Worm (Caenorhabditis elegans) whole organism, L3 larva: ENCODE data around the gene F42A6.6.

Source experiments
- R02D3.7 ChIP-seq: fragments of 150-350 bp; optimal IDR thresholded peaks from 2 replicates; lab custom pipeline; 2014; ENCODE audit warnings: missing biosample characterization, missing genetic modification characterization
- ZK546.5 ChIP-seq: sonication (generic microtip); optimal IDR thresholded peaks from 2 replicates; lab custom pipeline; 2017; ENCODE audit warnings: missing biosample characterization, missing genetic modification characterization
- aly-2 ChIP-seq: fragments of 150-350 bp; optimal IDR thresholded peaks from 2 replicates; lab custom pipeline; 2014; ENCODE audit warnings: missing biosample characterization, missing genetic modification characterization
- ama-1 ChIP-seq: fragments of 150-350 bp; optimal IDR thresholded peaks from 2 replicates; lab custom pipeline; 2018
- ceh-16 ChIP-seq: sonication (generic microtip); optimal IDR thresholded peaks from 2 replicates; lab custom pipeline; 2017; ENCODE audit warnings: missing biosample characterization, missing genetic modification characterization
- ceh-28 ChIP-seq: fragments of 150-350 bp; optimal IDR thresholded peaks from 2 replicates; lab custom pipeline; 2014; ENCODE audit warnings: missing biosample characterization, missing genetic modification reagents, missing genetic modification characterization
- ceh-82 ChIP-seq: fragments of 150-350 bp; optimal IDR thresholded peaks from 2 replicates; lab custom pipeline; 2014; ENCODE audit warnings: missing biosample characterization, missing genetic modification characterization
- ceh-9 ChIP-seq: sonication (generic microtip); optimal IDR thresholded peaks from 2 replicates; lab custom pipeline; 2018; ENCODE audit warnings: missing biosample characterization, missing genetic modification characterization
- daf-12 ChIP-seq: fragments of 150-350 bp; optimal IDR thresholded peaks from 2 replicates; lab custom pipeline; 2014; ENCODE audit warnings: missing biosample characterization, missing genetic modification reagents, missing genetic modification characterization
- egl-27 ChIP-seq: sonication (generic microtip); optimal IDR thresholded peaks from 4 replicates; lab custom pipeline; 2017; ENCODE audit warnings: missing biosample characterization, missing genetic modification reagents, missing genetic modification characterization
- egl-5 ChIP-seq: fragments of 150-350 bp; optimal IDR thresholded peaks from 2 replicates; lab custom pipeline; 2017; ENCODE audit warnings: missing biosample characterization, missing genetic modification reagents, missing genetic modification characterization, inconsistent platforms
- elt-1 ChIP-seq: fragments of 150-350 bp; optimal IDR thresholded peaks from 2 replicates; lab custom pipeline; 2014; ENCODE audit warnings: missing biosample characterization, missing genetic modification characterization
- elt-2 ChIP-seq: sonication (generic microtip); optimal IDR thresholded peaks from 2 replicates; lab custom pipeline; 2016; ENCODE audit warnings: missing genetic modification reagents, mild to moderate bottlenecking, missing genetic modification characterization, missing compliant biosample characterization
- elt-3 ChIP-seq, 3 experiments: fragments of 150-350 bp in 1 of 3; sonication (generic microtip) in 2 of 3; optimal IDR thresholded peaks; 2 replicates in 2 of 3; 4 replicates in 1 of 3; lab custom pipeline; 2014 to 2017; ENCODE audit warnings: missing biosample characterization in 3 of 3, missing genetic modification characterization in 3 of 3
- eor-1 ChIP-seq, 2 experiments: fragments of 150-350 bp; optimal IDR thresholded peaks; 2 replicates each; lab custom pipeline; 2014 to 2018; ENCODE audit warnings: missing biosample characterization in 2 of 2, missing genetic modification characterization in 2 of 2
- fkh-10 ChIP-seq: sonication (generic microtip); optimal IDR thresholded peaks from 2 replicates; lab custom pipeline; 2017; ENCODE audit warnings: missing biosample characterization, missing genetic modification reagents, missing genetic modification characterization
- fkh-2 ChIP-seq: fragments of 150-350 bp; optimal IDR thresholded peaks from 2 replicates; lab custom pipeline; 2014; ENCODE audit warnings: missing biosample characterization, missing genetic modification reagents, missing genetic modification characterization
- fos-1 ChIP-seq: fragments of 150-350 bp; optimal IDR thresholded peaks from 2 replicates; lab custom pipeline; 2014; ENCODE audit warnings: missing biosample characterization, missing genetic modification characterization
- hmg-11 ChIP-seq: sonication (generic microtip); optimal IDR thresholded peaks from 2 replicates; lab custom pipeline; 2016; ENCODE audit warnings: missing genetic modification characterization, missing compliant biosample characterization
- jun-1 ChIP-seq: fragments of 150-350 bp; optimal IDR thresholded peaks from 2 replicates; lab custom pipeline; 2014; ENCODE audit warnings: missing biosample characterization, missing genetic modification reagents, missing genetic modification characterization
- lin-15B ChIP-seq: fragments of 150-350 bp; optimal IDR thresholded peaks from 2 replicates; lab custom pipeline; 2014; ENCODE audit warnings: missing biosample characterization, missing genetic modification characterization
- lin-39 ChIP-seq: fragments of 150-350 bp; optimal IDR thresholded peaks from 2 replicates; lab custom pipeline; 2018; ENCODE audit warnings: missing biosample characterization, missing genetic modification reagents, missing genetic modification characterization
- lsy-12 ChIP-seq: sonication (generic microtip); optimal IDR thresholded peaks from 2 replicates; lab custom pipeline; 2016; ENCODE audit warnings: mild to moderate bottlenecking, missing genetic modification characterization, missing compliant biosample characterization
- mdl-1 ChIP-seq: fragments of 150-350 bp; optimal IDR thresholded peaks from 2 replicates; lab custom pipeline; 2014; ENCODE audit warnings: missing biosample characterization, missing genetic modification characterization
- mml-1 ChIP-seq: fragments of 150-350 bp; sonication (generic microtip); optimal IDR thresholded peaks from 3 replicates; lab custom pipeline; 2014; ENCODE audit warnings: missing biosample characterization, missing genetic modification characterization
- nfya-1 ChIP-seq: sonication (generic microtip); optimal IDR thresholded peaks from 2 replicates; lab custom pipeline; 2017; ENCODE audit warnings: missing genetic modification characterization, mild to moderate bottlenecking, missing compliant biosample characterization, antibody characterized with exemption, moderate library complexity; ENCODE audit not compliant: insufficient read depth
- nhr-11 ChIP-seq: fragments of 150-350 bp; optimal IDR thresholded peaks from 2 replicates; lab custom pipeline; 2014; ENCODE audit warnings: missing biosample characterization, missing genetic modification characterization
- nhr-12 ChIP-seq: fragments of 150-350 bp; optimal IDR thresholded peaks from 2 replicates; lab custom pipeline; 2014; ENCODE audit warnings: missing biosample characterization, missing genetic modification characterization
- nhr-23 ChIP-seq: fragments of 150-350 bp; optimal IDR thresholded peaks from 2 replicates; lab custom pipeline; 2014; ENCODE audit warnings: missing biosample characterization, missing genetic modification reagents, missing genetic modification characterization
- nhr-237 ChIP-seq: fragments of 150-350 bp; optimal IDR thresholded peaks from 2 replicates; lab custom pipeline; 2014; ENCODE audit warnings: missing biosample characterization, missing genetic modification characterization
- nhr-25 ChIP-seq: sonication (generic microtip); optimal IDR thresholded peaks from 2 replicates; lab custom pipeline; 2017; ENCODE audit warnings: missing biosample characterization, missing genetic modification characterization
- nhr-28 ChIP-seq: fragments of 150-350 bp; optimal IDR thresholded peaks from 2 replicates; lab custom pipeline; 2014; ENCODE audit warnings: missing biosample characterization, missing genetic modification characterization
- nhr-43 ChIP-seq: sonication (generic microtip); optimal IDR thresholded peaks from 2 replicates; lab custom pipeline; 2016; ENCODE audit warnings: mild to moderate bottlenecking, missing genetic modification characterization, missing compliant biosample characterization; ENCODE audit not compliant: poor library complexity, severe bottlenecking
- nhr-67 ChIP-seq: fragments of 150-350 bp; optimal IDR thresholded peaks from 2 replicates; lab custom pipeline; 2014; ENCODE audit warnings: missing biosample characterization, missing genetic modification characterization
- nhr-76 ChIP-seq: fragments of 150-350 bp; sonication (generic microtip); optimal IDR thresholded peaks from 5 replicates; lab custom pipeline; 2014; ENCODE audit warnings: missing biosample characterization, missing genetic modification characterization
- pha-4 ChIP-seq: fragments of 150-350 bp; optimal IDR thresholded peaks from 2 replicates; lab custom pipeline; 2014; ENCODE audit warnings: missing biosample characterization, missing genetic modification reagents, missing genetic modification characterization
- pqm-1 ChIP-seq: fragments of 150-350 bp; optimal IDR thresholded peaks from 2 replicates; lab custom pipeline; 2017; ENCODE audit warnings: missing biosample characterization, missing genetic modification characterization, inconsistent platforms
- sea-2 ChIP-seq: fragments of 150-350 bp; sonication (generic microtip); optimal IDR thresholded peaks from 4 replicates; lab custom pipeline; 2014; ENCODE audit warnings: missing biosample characterization, missing genetic modification reagents, missing genetic modification characterization
- skn-1 ChIP-seq: fragments of 150-350 bp; optimal IDR thresholded peaks from 2 replicates; lab custom pipeline; 2014; ENCODE audit warnings: missing biosample characterization, missing genetic modification characterization
- snpc-4 ChIP-seq: fragments of 150-350 bp; optimal IDR thresholded peaks from 2 replicates; lab custom pipeline; 2014; ENCODE audit warnings: missing biosample characterization, missing genetic modification characterization
- tbx-2 ChIP-seq: sonication (generic microtip); optimal IDR thresholded peaks from 2 replicates; lab custom pipeline; 2016; ENCODE audit warnings: mild to moderate bottlenecking, missing genetic modification characterization, missing compliant biosample characterization
- unc-39 ChIP-seq: sonication (generic microtip); optimal IDR thresholded peaks from 4 replicates; lab custom pipeline; 2017; ENCODE audit warnings: missing biosample characterization, missing genetic modification characterization
- unc-62 ChIP-seq: fragments of 150-350 bp; sonication (generic microtip); optimal IDR thresholded peaks from 4 replicates; lab custom pipeline; 2014; ENCODE audit warnings: missing biosample characterization, missing genetic modification reagents, missing genetic modification characterization
- ztf-11 ChIP-seq: fragments of 150-350 bp; optimal IDR thresholded peaks from 2 replicates; lab custom pipeline; 2014; ENCODE audit warnings: missing biosample characterization, missing genetic modification characterization
- ztf-4 ChIP-seq: fragments of 150-350 bp; optimal IDR thresholded peaks from 2 replicates; lab custom pipeline; 2014; ENCODE audit warnings: missing biosample characterization, missing genetic modification characterization

The F42A6.6 gene

ce11 chrIV:3384593-3384992, 47.9 kb upstream of the F42A6.6 start:
- TF ChIP-seq nhr-28 (tag; lab: Kevin White, UChicago) (no peak), ceh-9 (no peak), nhr-12 (no peak), hmg-11 (peak; percentile 95), egl-5 (tag; lab: Kevin White, UChicago) (peak; percentile 9), jun-1 (tag; lab: Kevin White, UChicago) (peak; percentile 78), aly-2 (no peak), fos-1 (tag; lab: Kevin White, UChicago) (no peak), pqm-1 (tag; lab: Kevin White, UChicago) (peak; percentile 54), pha-4 (tag; lab: Kevin White, UChicago) (peak; percentile 90), nhr-67 (tag; lab: Kevin White, UChicago) (no peak), tbx-2 (peak; percentile 72), ceh-82 (tag; lab: Kevin White, UChicago) (peak; percentile 37), mml-1 (no peak), lin-15B (tag; lab: Kevin White, UChicago) (peak; percentile 85), ZK546.5 (tag; lab: Kevin White, UChicago) (no peak), elt-3 (tag; optimal IDR thresholded peaks at IDR 0.05; lab: Kevin White, UChicago) (no peak), nhr-25 (tag; lab: Kevin White, UChicago) (peak; percentile 87), fkh-10 (GFP tag; lab: Kevin White, UChicago) (peak; percentile 64), nhr-43 (tag; lab: Kevin White, UChicago) (peak; percentile 82), ama-1 (no peak), eor-1 (tag; optimal IDR thresholded peaks at IDR 0.05; lab: Kevin White, UChicago) (peak in 1 of 2 experiments; percentile 19), lsy-12 (tag; lab: Kevin White, UChicago) (peak; percentile 89), skn-1 (tag; lab: Kevin White, UChicago) (peak; percentile 60), egl-27 (peak; percentile 8), nhr-11 (tag; lab: Kevin White, UChicago) (no peak), ceh-16 (no peak), fkh-2 (no peak), mdl-1 (tag; lab: Kevin White, UChicago) (peak; percentile 71), elt-1 (tag; lab: Kevin White, UChicago) (peak; percentile 51), nhr-76 (tag; lab: Kevin White, UChicago) (no peak), R02D3.7 (peak; percentile 63), ceh-28 (tag; lab: Kevin White, UChicago) (peak; percentile 89), nfya-1 (tag; lab: Kevin White, UChicago) (peak; percentile 98), unc-62 (GFP tag; lab: Kevin White, UChicago) (no peak), nhr-237 (tag; lab: Kevin White, UChicago) (no peak), sea-2 (GFP tag; lab: Kevin White, UChicago) (no peak), nhr-23 (tag; lab: Kevin White, UChicago) (peak; percentile 81), lin-39 (tag; lab: Kevin White, UChicago) (peak; percentile 38), daf-12 (no peak), snpc-4 (peak; percentile 16), ztf-11 (tag; lab: Kevin White, UChicago) (no peak), ztf-4 (tag; lab: Kevin White, UChicago) (no peak), elt-2 (tag; lab: Kevin White, UChicago) (peak; percentile 73), unc-39 (no peak)

- TF ChIP-seq lin-15B (tag; lab: Kevin White, UChicago) = no peak
- TF ChIP-seq ztf-11 (tag; lab: Kevin White, UChicago) = no peak
Observed at ce11 chrIV:3384047-3384446, 47.4 kb upstream of the F42A6.6 start, which contains the start of gene B0546.4. TSS of gene B0546.4 (minus strand) at chrIV:3384147.
